Fruit fly (Drosophila melanogaster) whole organism, wandering third instar larva: ENCODE data around the gene CG31661.

ENCODE experiments used
- Abd-B ChIP-seq: fragments of >200 bp; optimal IDR thresholded peaks from 2 replicates; lab custom pipeline; 2017; ENCODE audit warnings: missing biosample characterization, missing genetic modification characterization
- CG32264 ChIP-seq: fragments of 200-800 bp; sonication (Bioruptor generic); optimal IDR thresholded peaks from 2 replicates; lab custom pipeline; 2016; ENCODE audit warnings: missing biosample characterization, missing genetic modification characterization
- CrebA ChIP-seq: fragments of 200-800 bp; sonication (Bioruptor generic); optimal IDR thresholded peaks from 2 replicates; lab custom pipeline; 2016; ENCODE audit warnings: missing biosample characterization, mild to moderate bottlenecking, missing genetic modification characterization, borderline replicate concordance
- Dfd ChIP-seq: fragments of >200 bp; optimal IDR thresholded peaks from 2 replicates; lab custom pipeline; 2017; ENCODE audit warnings: missing biosample characterization, missing genetic modification characterization
- Dif ChIP-seq: fragments of 200-275, 200-300 bp; sonication (Bioruptor generic); optimal IDR thresholded peaks from 2 replicates; lab custom pipeline; 2018; ENCODE audit warnings: missing biosample characterization, missing genetic modification characterization; ENCODE audit not compliant: partially characterized antibody
- GATAd ChIP-seq: sonication (Bioruptor generic); optimal IDR thresholded peaks from 2 replicates; lab custom pipeline; 2016; ENCODE audit warnings: missing biosample characterization, missing genetic modification characterization
- Hr78 ChIP-seq: fragments of >200 bp; optimal IDR thresholded peaks from 2 replicates; lab custom pipeline; 2017; ENCODE audit warnings: missing biosample characterization, missing genetic modification characterization
- Hr83 ChIP-seq: fragments of 200-300 bp; sonication (Bioruptor generic); optimal IDR thresholded peaks from 2 replicates; lab custom pipeline; 2016; ENCODE audit warnings: missing biosample characterization, mild to moderate bottlenecking, missing genetic modification characterization, moderate library complexity; ENCODE audit not compliant: poor library complexity, severe bottlenecking
- Jra ChIP-seq: sonication (Bioruptor generic); optimal IDR thresholded peaks from 2 replicates; lab custom pipeline; 2016; ENCODE audit warnings: missing biosample characterization, missing genetic modification characterization
- Mio ChIP-seq: sonication (Bioruptor generic); optimal IDR thresholded peaks from 2 replicates; lab custom pipeline; 2016; ENCODE audit warnings: missing biosample characterization, missing genetic modification characterization
- Myc ChIP-seq: fragments of >200 bp; optimal IDR thresholded peaks from 2 replicates; lab custom pipeline; 2017
- N ChIP-seq: fragments of >200 bp; optimal IDR thresholded peaks from 2 replicates; lab custom pipeline; 2018; ENCODE audit warnings: missing biosample characterization, missing external identifiers, missing genetic modification characterization
- OdsH ChIP-seq: fragments of 200-800 bp; sonication (Bioruptor generic); optimal IDR thresholded peaks from 2 replicates; lab custom pipeline; 2016; ENCODE audit warnings: missing biosample characterization, mild to moderate bottlenecking, missing genetic modification characterization
- Sp1 ChIP-seq: fragments of 200-800 bp; sonication (Bioruptor generic); optimal IDR thresholded peaks from 3 replicates; lab custom pipeline; 2019; ENCODE audit warnings: missing biosample characterization, mild to moderate bottlenecking, missing genetic modification characterization, moderate library complexity
- Vsx2 ChIP-seq: fragments of 200-300, 225-300 bp; sonication (Bioruptor generic); optimal IDR thresholded peaks from 2 replicates; lab custom pipeline; 2018; ENCODE audit warnings: missing biosample characterization, missing genetic modification characterization; ENCODE audit not compliant: partially characterized antibody
- br ChIP-seq: fragments of 200-800 bp; sonication (Bioruptor generic); optimal IDR thresholded peaks from 2 replicates; lab custom pipeline; 2016; ENCODE audit warnings: missing biosample characterization, missing genetic modification characterization
- brk ChIP-seq: fragments of 200-800 bp; sonication (Bioruptor generic); optimal IDR thresholded peaks from 2 replicates; lab custom pipeline; 2016; ENCODE audit warnings: missing biosample characterization, mild to moderate bottlenecking, missing genetic modification characterization
- dl ChIP-seq, 2 experiments: fragments of 175-275, 200-275 bp in 1 of 2; fragments of 200-275 bp in 1 of 2; sonication (Bioruptor generic); optimal IDR thresholded peaks; lab custom pipeline; 2018; ENCODE audit warnings: mild to moderate bottlenecking in 2 of 2, missing biosample characterization in 2 of 2, missing genetic modification characterization in 2 of 2, moderate library complexity in 2 of 2; ENCODE audit not compliant: partially characterized antibody in 2 of 2, insufficient read depth in 1 of 2
- dsf ChIP-seq: sonication (Bioruptor generic); optimal IDR thresholded peaks from 2 replicates; lab custom pipeline; 2016; ENCODE audit warnings: missing biosample characterization, missing genetic modification characterization, borderline replicate concordance
- ey ChIP-seq: fragments of 200-800 bp; sonication (Bioruptor generic); optimal IDR thresholded peaks from 2 replicates; lab custom pipeline; 2016; ENCODE audit warnings: missing biosample characterization, missing genetic modification characterization
- foxo ChIP-seq, 2 experiments: fragments of 200-800 bp; sonication (Bioruptor generic); optimal IDR thresholded peaks; 2 replicates in 1 of 2; 3 replicates in 1 of 2; lab custom pipeline; 2016 to 2017; ENCODE audit warnings: missing biosample characterization in 2 of 2, missing genetic modification characterization in 2 of 2
- h ChIP-seq: fragments of 200-800 bp; sonication (Bioruptor generic); optimal IDR thresholded peaks from 3 replicates; lab custom pipeline; 2016; ENCODE audit warnings: missing biosample characterization, mild to moderate bottlenecking, missing genetic modification characterization
- jim ChIP-seq: fragments of 175-275, 200-325 bp; sonication (Bioruptor generic); optimal IDR thresholded peaks from 2 replicates; lab custom pipeline; 2016; ENCODE audit warnings: missing biosample characterization, mild to moderate bottlenecking, missing genetic modification characterization
- lola ChIP-seq: fragments of >200 bp; optimal IDR thresholded peaks from 2 replicates; lab custom pipeline; 2017; ENCODE audit warnings: missing biosample characterization, missing genetic modification characterization
- pan ChIP-seq: fragments of >200 bp; optimal IDR thresholded peaks from 2 replicates; lab custom pipeline; 2017
- psq ChIP-seq: fragments of 200-800 bp; sonication (Bioruptor generic); optimal IDR thresholded peaks from 3 replicates; lab custom pipeline; 2017; ENCODE audit warnings: missing biosample characterization, mild to moderate bottlenecking, missing genetic modification characterization, moderate library complexity
- rgr ChIP-seq: fragments of 200-800 bp; sonication (Bioruptor generic); optimal IDR thresholded peaks from 3 replicates; lab custom pipeline; 2016; ENCODE audit warnings: missing biosample characterization, mild to moderate bottlenecking, missing genetic modification characterization
- sage ChIP-seq: fragments of 200-800 bp; sonication (Bioruptor generic); optimal IDR thresholded peaks from 2 replicates; lab custom pipeline; 2016; ENCODE audit warnings: missing biosample characterization, mild to moderate bottlenecking, missing genetic modification characterization
- sv ChIP-seq: fragments of 200-800 bp; sonication (Bioruptor generic); optimal IDR thresholded peaks from 3 replicates; lab custom pipeline; 2016; ENCODE audit warnings: missing biosample characterization, missing genetic modification characterization
- tai ChIP-seq: sonication (Bioruptor generic); optimal IDR thresholded peaks from 2 replicates; lab custom pipeline; 2016; ENCODE audit warnings: missing biosample characterization, missing genetic modification characterization
- usp ChIP-seq: fragments of >200 bp; optimal IDR thresholded peaks from 2 replicates; lab custom pipeline; 2017; ENCODE audit warnings: missing biosample characterization, missing genetic modification characterization
- woc ChIP-seq: sonication (Bioruptor generic); optimal IDR thresholded peaks from 2 replicates; lab custom pipeline; 2016; ENCODE audit warnings: missing biosample characterization, mild to moderate bottlenecking, missing genetic modification characterization

Gene CG31661

DNA sequence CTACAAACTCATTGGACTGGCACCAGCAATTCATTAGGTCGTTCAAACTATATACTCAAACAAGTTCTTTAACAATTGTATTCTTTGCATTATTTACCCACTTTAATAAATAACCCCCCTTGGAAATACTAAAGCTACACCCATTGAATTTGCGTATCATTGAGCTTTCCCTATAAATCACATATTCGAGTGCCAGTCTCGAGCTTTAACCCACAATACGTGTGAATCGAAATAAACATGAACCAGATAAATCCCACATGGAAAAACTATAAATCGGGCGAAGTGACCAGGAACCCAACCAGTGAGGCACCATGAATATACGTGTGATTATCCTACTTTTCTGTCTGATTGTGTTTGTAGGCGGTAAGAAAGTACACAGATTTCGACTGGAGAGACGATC lies at the start of gene CG31661:
TSS of gene CG31661 (plus strand) at position 301 of the 400 bp plus-strand sequence.
- TF ChIP-seq jim (GFP tag; lab: Kevin White, UChicago) (no peak), dsf (no peak), GATAd (no peak), Jra (GFP tag; lab: Kevin White, UChicago) (no peak), sv (no peak), lola (GFP tag; lab: Kevin White, UChicago) (no peak), brk (no peak), tai (GFP tag; lab: Kevin White, UChicago) (no peak), Dfd (GFP tag; lab: Kevin White, UChicago) (no peak), Hr83 (GFP tag; lab: Kevin White, UChicago) (no peak), psq (GFP tag; lab: Kevin White, UChicago) (no peak), usp (GFP tag; lab: Kevin White, UChicago) (no peak), Hr78 (GFP tag; lab: Kevin White, UChicago) (no peak), Mio (GFP tag; lab: Kevin White, UChicago) (no peak), foxo (GFP tag; optimal IDR thresholded peaks at IDR 0.05; lab: Kevin White, UChicago) (no peak), CG32264 (no peak), Vsx2 (GFP tag; lab: Kevin White, UChicago) (no peak), Dif (GFP tag; lab: Kevin White, UChicago) (no peak)
- TF ChIP-seq, all 38 proteins: peak for 0

dm6 chr2L:1447652-1448051 lies 49.4 kb upstream of the CG31661 start:
- no peak for TF ChIP-seq CG32264
- TF ChIP-seq, all 38 proteins: peak for 0

DNA sequence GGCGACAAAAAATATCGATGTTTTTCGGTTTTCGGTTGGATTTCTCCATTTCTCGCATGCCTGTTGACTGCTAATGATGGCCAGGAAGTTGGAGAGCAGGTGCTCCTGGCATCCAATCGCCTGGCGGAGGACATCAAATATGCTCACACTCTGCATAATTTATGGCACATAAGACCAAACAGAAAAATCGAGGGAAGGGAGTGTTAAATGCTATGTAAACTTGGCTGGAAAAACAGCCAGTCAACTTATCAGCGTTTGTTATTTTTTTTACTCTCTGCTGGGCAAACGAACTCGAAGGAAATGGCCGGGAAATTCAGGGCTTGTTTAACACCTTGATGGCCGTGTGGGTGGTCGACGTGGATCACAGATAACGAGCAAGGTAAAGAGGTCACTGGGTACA lies 48.9 kb upstream of the CG31661 start:
- no peak for TF ChIP-seq usp (GFP tag; lab: Kevin White, UChicago)
- no peak for TF ChIP-seq Vsx2 (GFP tag; lab: Kevin White, UChicago)
- TF ChIP-seq rgr (GFP tag; lab: Kevin White, UChicago), result no peak
- TF ChIP-seq Dif (GFP tag; lab: Kevin White, UChicago), result no peak
- TF ChIP-seq Dfd (GFP tag; lab: Kevin White, UChicago), result no peak
- TF ChIP-seq Myc (lab: Kevin White, UChicago), result no peak
- TF ChIP-seq CrebA (GFP tag; lab: Kevin White, UChicago), result no peak
- TF ChIP-seq Hr78 (GFP tag; lab: Kevin White, UChicago), result no peak
- no peak for TF ChIP-seq woc (GFP tag; lab: Kevin White, UChicago)
- no peak for TF ChIP-seq sv
- no peak for TF ChIP-seq OdsH (GFP tag; lab: Kevin White, UChicago)
- no peak for TF ChIP-seq pan (lab: Kevin White, UChicago)
- no peak for TF ChIP-seq brk
- no peak for TF ChIP-seq jim (GFP tag; lab: Kevin White, UChicago)
- TF ChIP-seq GATAd, result no peak
- no peak for TF ChIP-seq dl (GFP tag; optimal IDR thresholded peaks at IDR 0.05; lab: Kevin White, UChicago; ENCODE audit: insufficient read depth in 1 of 2, partially characterized antibody in 2 of 2)
- no peak for TF ChIP-seq sage (GFP tag; lab: Kevin White, UChicago)
- TF ChIP-seq Jra (GFP tag; lab: Kevin White, UChicago), result no peak
- no peak for TF ChIP-seq CG32264
- TF ChIP-seq, all 38 proteins: peak for 0

dm6 chr2L:1449718-1450441 lies 47.2 kb upstream of the CG31661 start:
- TF ChIP-seq Abd-B (no peak), Hr83 (GFP tag; lab: Kevin White, UChicago) (no peak)
- TF ChIP-seq, all 38 proteins: peak for 0

- TF ChIP-seq lola (GFP tag; lab: Kevin White, UChicago) (no peak), ey (GFP tag; lab: Kevin White, UChicago) (no peak), Sp1 (GFP tag; lab: Kevin White, UChicago) (no peak), Vsx2 (GFP tag; lab: Kevin White, UChicago) (no peak), Myc (lab: Kevin White, UChicago) (no peak), pan (lab: Kevin White, UChicago) (no peak), Dfd (GFP tag; lab: Kevin White, UChicago) (no peak), rgr (GFP tag; lab: Kevin White, UChicago) (no peak), GATAd (no peak), dsf (no peak), h (no peak), Abd-B (no peak), N (no peak), brk (no peak), br (GFP tag; lab: Kevin White, UChicago) (no peak), woc (GFP tag; lab: Kevin White, UChicago) (no peak)
These were observed 41.5 kb upstream of the CG31661 start for dm6 chr2L:1455498-1455897.
